Worm (Caenorhabditis elegans) whole organism, late embryonic: ENCODE data around the gene Y57G11C.30.

Experiments used
- C38D4.7 ChIP-seq: fragments of 200-800 bp; sonication (Bioruptor generic); optimal IDR thresholded peaks from 2 replicates; lab custom pipeline; 2018; ENCODE audit warnings: mild to moderate bottlenecking, missing genetic modification characterization, moderate library complexity, missing compliant biosample characterization
- F13H6.1 ChIP-seq: sonication (generic microtip); optimal IDR thresholded peaks from 2 replicates; lab custom pipeline; 2016; ENCODE audit warnings: missing genetic modification characterization, missing compliant biosample characterization
- K09A11.1 ChIP-seq: sonication (generic microtip); optimal IDR thresholded peaks from 2 replicates; lab custom pipeline; 2017; ENCODE audit warnings: antibody characterized with exemption, mild to moderate bottlenecking, missing genetic modification characterization, missing compliant biosample characterization; ENCODE audit not compliant: insufficient read depth
- ahr-1 ChIP-seq: sonication (generic microtip); optimal IDR thresholded peaks from 2 replicates; lab custom pipeline; 2016; ENCODE audit warnings: missing genetic modification characterization, missing compliant biosample characterization
- ceh-14 ChIP-seq: sonication (generic microtip); optimal IDR thresholded peaks from 2 replicates; lab custom pipeline; 2016; ENCODE audit warnings: missing genotype, missing genetic modification characterization, missing compliant biosample characterization
- ceh-18 ChIP-seq: sonication (generic microtip); optimal IDR thresholded peaks from 2 replicates; lab custom pipeline; 2016; ENCODE audit warnings: missing genetic modification characterization, missing compliant biosample characterization
- ceh-19 ChIP-seq: fragments of 200-800 bp; sonication (Bioruptor generic); optimal IDR thresholded peaks from 2 replicates; lab custom pipeline; 2018; ENCODE audit warnings: mild to moderate bottlenecking, missing genetic modification characterization, missing compliant biosample characterization
- ceh-24 ChIP-seq: sonication (generic microtip); optimal IDR thresholded peaks from 2 replicates; lab custom pipeline; 2016; ENCODE audit warnings: mild to moderate bottlenecking, missing genetic modification characterization, missing compliant biosample characterization
- ceh-31 ChIP-seq: sonication (generic microtip); optimal IDR thresholded peaks from 2 replicates; lab custom pipeline; 2016; ENCODE audit warnings: missing genetic modification characterization, missing compliant biosample characterization
- ceh-34 ChIP-seq: sonication (generic microtip); optimal IDR thresholded peaks from 2 replicates; lab custom pipeline; 2016; ENCODE audit warnings: mild to moderate bottlenecking, missing genetic modification characterization, missing compliant biosample characterization
- ceh-45 ChIP-seq: fragments of 200-800 bp; sonication (Bioruptor generic); IDR thresholded peaks from 2 replicates; pipeline ENCODE4 v1.3.6; 2022; ENCODE audit warnings: missing genetic modification reagents, missing genetic modification characterization, missing compliant biosample characterization
- che-1 ChIP-seq: sonication (generic microtip); optimal IDR thresholded peaks from 2 replicates; lab custom pipeline; 2016; ENCODE audit warnings: mild to moderate bottlenecking, missing genetic modification characterization, missing compliant biosample characterization
- elt-2 ChIP-seq: sonication (generic microtip); optimal IDR thresholded peaks from 2 replicates; lab custom pipeline; 2016; ENCODE audit warnings: missing genetic modification reagents, missing genetic modification characterization, missing compliant biosample characterization
- eyg-1 ChIP-seq: sonication (generic microtip); optimal IDR thresholded peaks from 2 replicates; lab custom pipeline; 2016; ENCODE audit warnings: missing genotype, missing genetic modification characterization, missing compliant biosample characterization
- fax-1 ChIP-seq: sonication (generic microtip); optimal IDR thresholded peaks from 2 replicates; lab custom pipeline; 2016; ENCODE audit warnings: missing genotype, missing genetic modification characterization, missing compliant biosample characterization
- fkh-10 ChIP-seq: fragments of 150-350 bp; optimal IDR thresholded peaks from 2 replicates; lab custom pipeline; 2014; ENCODE audit warnings: missing biosample characterization, missing genetic modification reagents, missing genetic modification characterization
- gmeb-2 ChIP-seq: sonication (generic microtip); optimal IDR thresholded peaks from 2 replicates; lab custom pipeline; 2016; ENCODE audit warnings: missing genetic modification characterization, inconsistent platforms, missing compliant biosample characterization
- hlh-6 ChIP-seq: sonication (generic microtip); optimal IDR thresholded peaks from 2 replicates; lab custom pipeline; 2016; ENCODE audit warnings: missing genotype, missing genetic modification characterization, missing compliant biosample characterization
- hlh-8 ChIP-seq: sonication (generic microtip); optimal IDR thresholded peaks from 2 replicates; lab custom pipeline; 2016; ENCODE audit warnings: missing genotype, missing genetic modification characterization, missing compliant biosample characterization
- lin-11 ChIP-seq: fragments of 200-800 bp; sonication (Bioruptor generic); optimal IDR thresholded peaks from 2 replicates; lab custom pipeline; 2018; ENCODE audit warnings: mild to moderate bottlenecking, missing genetic modification characterization, missing compliant biosample characterization
- mec-3 ChIP-seq: sonication (generic microtip); optimal IDR thresholded peaks from 2 replicates; lab custom pipeline; 2016; ENCODE audit warnings: borderline replicate concordance, missing genetic modification characterization, missing compliant biosample characterization
- nfya-1 ChIP-seq: sonication (generic microtip); optimal IDR thresholded peaks from 2 replicates; lab custom pipeline; 2017; ENCODE audit warnings: missing genetic modification characterization, mild to moderate bottlenecking, missing compliant biosample characterization, antibody characterized with exemption, moderate library complexity
- npax-4 ChIP-seq: sonication (generic microtip); optimal IDR thresholded peaks from 2 replicates; lab custom pipeline; 2016; ENCODE audit warnings: missing genetic modification characterization, missing compliant biosample characterization
- odd-2 ChIP-seq: sonication (generic microtip); optimal IDR thresholded peaks from 2 replicates; lab custom pipeline; 2017; ENCODE audit warnings: antibody characterized with exemption, mild to moderate bottlenecking, missing genetic modification characterization, missing compliant biosample characterization
- pax-1 ChIP-seq: fragments of 150-350 bp; optimal IDR thresholded peaks from 2 replicates; lab custom pipeline; 2014; ENCODE audit warnings: missing biosample characterization, missing genetic modification characterization
- pha-2 ChIP-seq: sonication (generic microtip); optimal IDR thresholded peaks from 2 replicates; lab custom pipeline; 2017; ENCODE audit warnings: mild to moderate bottlenecking, missing genetic modification characterization, missing compliant biosample characterization
- pha-4 ChIP-seq: fragments of 150-350 bp; optimal IDR thresholded peaks from 2 replicates; lab custom pipeline; 2018; ENCODE audit warnings: missing biosample characterization, missing genetic modification reagents, missing genetic modification characterization
- pqm-1 ChIP-seq: sonication (generic microtip); optimal IDR thresholded peaks from 2 replicates; lab custom pipeline; 2016; ENCODE audit warnings: missing genetic modification characterization, missing compliant biosample characterization
- ref-2 ChIP-seq: sonication (generic microtip); optimal IDR thresholded peaks from 2 replicates; lab custom pipeline; 2016; ENCODE audit warnings: missing genetic modification characterization, missing compliant biosample characterization
- rnt-1 ChIP-seq: sonication (generic microtip); optimal IDR thresholded peaks from 2 replicates; lab custom pipeline; 2016; ENCODE audit warnings: missing genetic modification characterization, missing compliant biosample characterization
- tbx-2 ChIP-seq: sonication (generic microtip); optimal IDR thresholded peaks from 2 replicates; lab custom pipeline; 2016; ENCODE audit warnings: missing genetic modification characterization, missing compliant biosample characterization
- tbx-7 ChIP-seq: sonication (generic microtip); optimal IDR thresholded peaks from 2 replicates; lab custom pipeline; 2016; ENCODE audit warnings: missing genotype, missing genetic modification characterization, missing compliant biosample characterization
- ttx-3 ChIP-seq: sonication (generic microtip); optimal IDR thresholded peaks from 2 replicates; lab custom pipeline; 2016; ENCODE audit warnings: missing genetic modification reagents, missing genetic modification characterization, missing compliant biosample characterization
- unc-42 ChIP-seq: sonication (generic microtip); optimal IDR thresholded peaks from 2 replicates; lab custom pipeline; 2016; ENCODE audit warnings: missing genotype, missing genetic modification characterization, missing compliant biosample characterization
- unc-55 ChIP-seq: sonication (generic microtip); optimal IDR thresholded peaks from 2 replicates; lab custom pipeline; 2017; ENCODE audit warnings: missing biosample characterization, missing genetic modification reagents, missing genetic modification characterization
- ztf-16 ChIP-seq: sonication (generic microtip); optimal IDR thresholded peaks from 2 replicates; lab custom pipeline; 2017; ENCODE audit warnings: missing genetic modification characterization, missing compliant biosample characterization

The Y57G11C.30 gene

DNA sequence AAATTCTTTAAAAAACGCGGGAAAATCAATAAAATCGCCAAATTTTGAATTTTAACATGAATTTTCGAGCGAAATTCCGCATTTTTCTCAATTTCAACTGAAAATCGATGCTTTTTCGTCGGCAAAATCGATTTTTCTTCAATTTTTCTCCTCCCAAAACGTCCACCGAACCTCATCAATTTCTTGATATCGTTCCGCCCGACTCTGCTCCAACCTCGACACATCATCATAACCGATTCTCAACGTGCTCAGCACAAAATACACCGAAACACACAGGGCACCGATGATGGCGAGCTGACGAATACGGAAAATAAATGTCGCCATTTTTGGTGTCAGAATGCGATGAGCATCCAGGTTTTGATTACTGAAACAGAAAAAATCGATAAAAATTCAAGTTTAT is 19.9 kb downstream of the Y57G11C.30 start, which contains the start of gene Y41E3.1:
Gene Y41E3.1, minus strand, starts transcription at position 324 of the 400 bp plus-strand sequence.
- TF ChIP-seq ceh-31 (tag; lab: Kevin White, UChicago) (no peak), lin-11 (tag; lab: Kevin White, UChicago) (no peak), tbx-7 (no peak), odd-2 (tag; lab: Kevin White, UChicago) (no peak), pha-4 (tag; lab: Kevin White, UChicago) (no peak), hlh-6 (tag; lab: Kevin White, UChicago) (no peak), unc-42 (tag; lab: Kevin White, UChicago) (no peak), ttx-3 (no peak), che-1 (tag; lab: Kevin White, UChicago) (no peak), C38D4.7 (GFP tag; lab: Kevin White, UChicago) (no peak), ahr-1 (tag; lab: Kevin White, UChicago) (no peak), pqm-1 (tag; lab: Kevin White, UChicago) (no peak), pha-2 (tag; lab: Kevin White, UChicago) (no peak), ceh-19 (no peak), pax-1 (tag; lab: Kevin White, UChicago) (no peak), F13H6.1 (tag; lab: Kevin White, UChicago) (no peak)

ce11 chrIV:14959375-14959774 is 20.7 kb downstream of the Y57G11C.30 start:
- peak; percentile 12 for TF ChIP-seq K09A11.1 (tag; lab: Kevin White, UChicago)
- TF ChIP-seq pax-1 (tag; lab: Kevin White, UChicago): peak; percentile 68
- TF ChIP-seq unc-42 (tag; lab: Kevin White, UChicago): peak; percentile 22
- TF ChIP-seq ceh-14 (tag; lab: Kevin White, UChicago): no peak
- TF ChIP-seq elt-2 (tag; lab: Kevin White, UChicago): peak; percentile 98
- peak; percentile 9 for TF ChIP-seq ceh-31 (tag; lab: Kevin White, UChicago)
- peak; percentile 32 for TF ChIP-seq tbx-2 (tag; lab: Kevin White, UChicago)
- TF ChIP-seq unc-55: peak; percentile 51
- TF ChIP-seq rnt-1 (tag; lab: Kevin White, UChicago): peak; percentile 27
- no peak for TF ChIP-seq eyg-1
- peak; percentile 63 for TF ChIP-seq nfya-1
- no peak for TF ChIP-seq ref-2

DNA sequence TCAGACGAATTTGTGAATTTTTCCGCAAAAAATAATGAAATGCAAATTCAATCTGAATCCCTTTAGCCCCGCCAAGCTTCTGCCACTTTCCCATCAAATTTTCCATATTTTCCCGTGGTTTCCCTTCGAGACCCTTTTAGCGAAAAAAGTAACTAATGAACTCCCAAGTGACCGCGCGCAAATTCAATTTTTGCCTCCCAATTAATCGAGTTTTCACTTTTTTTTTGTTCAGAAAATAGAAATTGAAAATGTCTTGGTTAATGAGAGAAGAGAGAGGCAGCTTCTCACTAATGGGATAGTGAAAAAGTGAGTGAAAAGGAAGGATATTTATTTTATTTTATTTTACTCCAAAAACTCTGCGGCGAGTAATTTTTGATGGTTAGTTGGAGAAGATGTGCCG is 21.4 kb downstream of the Y57G11C.30 start:
- TF ChIP-seq lin-11 (tag; lab: Kevin White, UChicago) (no peak), eyg-1 (no peak), unc-42 (tag; lab: Kevin White, UChicago) (peak; percentile 84), gmeb-2 (tag; lab: Kevin White, UChicago) (no peak), ceh-45 (GFP tag; lab: Robert Waterston, UW) (no peak), C38D4.7 (GFP tag; lab: Kevin White, UChicago) (no peak), ceh-18 (tag; lab: Kevin White, UChicago) (no peak)

- peak; percentile 49 for TF ChIP-seq unc-42 (tag; lab: Kevin White, UChicago)
- TF ChIP-seq fkh-10: no peak
- no peak for TF ChIP-seq lin-11 (tag; lab: Kevin White, UChicago)
Measured at ce11 chrIV:14978204-14978603, 39.5 kb downstream of the Y57G11C.30 start.

DNA sequence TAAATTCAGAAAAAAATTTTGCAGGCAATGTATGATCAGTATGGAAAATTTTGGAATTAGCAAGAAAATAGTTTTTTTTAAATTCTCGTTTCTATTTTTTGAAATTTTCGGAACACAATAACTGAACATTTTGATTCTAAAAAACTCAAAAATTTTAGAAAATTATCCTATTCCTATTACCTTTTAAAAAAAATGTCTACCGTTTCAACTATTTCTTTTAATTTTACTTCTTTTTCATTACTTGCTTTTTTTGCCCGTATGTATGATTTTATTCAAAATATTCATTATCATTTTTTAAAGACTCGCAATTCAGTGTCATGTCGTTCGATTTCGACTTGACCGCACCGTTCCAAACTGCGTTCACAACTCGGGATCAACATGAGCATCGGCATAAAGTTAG is 42.6 kb downstream of the Y57G11C.30 start, which contains the start of gene atln-2:
Gene atln-2, plus strand, starts transcription at position 301 of the 400 bp plus-strand sequence.
- TF ChIP-seq ztf-16 (tag; lab: Kevin White, UChicago): no peak
- TF ChIP-seq npax-4: no peak
- TF ChIP-seq hlh-8: no peak
- no peak for TF ChIP-seq mec-3 (tag; lab: Kevin White, UChicago)
- no peak for TF ChIP-seq elt-2 (tag; lab: Kevin White, UChicago)
- TF ChIP-seq ceh-24 (tag; lab: Kevin White, UChicago): no peak
- TF ChIP-seq fax-1: no peak
- no peak for TF ChIP-seq ceh-34 (tag; lab: Kevin White, UChicago)
